Worm (Caenorhabditis elegans): ENCODE results near the gene F16B3.3.

F16B3.3 gene

ce11 chrV:1326067-1326466 is 8.3 kb upstream of the F16B3.3 start:
- TF ChIP-seq ztf-11 (tag; optimal IDR thresholded peaks at IDR 0.05) (no peak), unc-62 (GFP tag; optimal IDR thresholded peaks at IDR 0.05) (peak; percentile 72), nhr-237 (tag; optimal IDR thresholded peaks at IDR 0.05) (no peak), snpc-4 (tag; optimal IDR thresholded peaks at IDR 0.05) (no peak), lsy-2 (tag; optimal IDR thresholded peaks at IDR 0.05) (no peak), ceh-83 (GFP tag; optimal IDR thresholded peaks at IDR 0.05) (no peak), nhr-28 (tag; optimal IDR thresholded peaks at IDR 0.05) (no peak), hlh-1 (tag; optimal IDR thresholded peaks at IDR 0.05) (peak; percentile 46), unc-39 (tag; optimal IDR thresholded peaks at IDR 0.05) (no peak), drap-1 (GFP tag; optimal IDR thresholded peaks at IDR 0.05) (no peak), sptf-1 (tag; optimal IDR thresholded peaks at IDR 0.05) (no peak), bed-3 (GFP tag; optimal IDR thresholded peaks at IDR 0.05) (no peak)

- TF ChIP-seq nhr-28 (tag; optimal IDR thresholded peaks at IDR 0.05) (no peak), elt-1 (tag; optimal IDR thresholded peaks at IDR 0.05; ENCODE audit: borderline replicate concordance, insufficient read depth) (no peak), ces-1 (GFP tag; optimal IDR thresholded peaks at IDR 0.05) (peak; percentile 72), unc-62 (GFP tag; optimal IDR thresholded peaks at IDR 0.05) (no peak)
These were observed 4.1 kb upstream of the F16B3.3 start for ce11 chrV:1321776-1322175.

- TF ChIP-seq pha-4 (tag; optimal IDR thresholded peaks at IDR 0.05), result no peak
- no peak for TF ChIP-seq mab-5 (tag; optimal IDR thresholded peaks at IDR 0.05)
- TF ChIP-seq ceh-43 (GFP tag; optimal IDR thresholded peaks at IDR 0.05), result no peak
- TF ChIP-seq nhr-12 (tag; optimal IDR thresholded peaks at IDR 0.05), result no peak
- no peak for TF ChIP-seq cnd-1 (tag; optimal IDR thresholded peaks at IDR 0.05)
- no peak for TF ChIP-seq lin-32 (GFP tag; optimal IDR thresholded peaks at IDR 0.05)
- TF ChIP-seq sem-2 (GFP tag; optimal IDR thresholded peaks at IDR 0.05), result no peak
- no peak for TF ChIP-seq nhr-237 (tag; optimal IDR thresholded peaks at IDR 0.05)
- TF ChIP-seq blmp-1 (tag; optimal IDR thresholded peaks at IDR 0.05), result no peak
These were observed 2.9 kb downstream of the F16B3.3 start, which contains the start of gene F16B3.2 for ce11 chrV:1314819-1315218. Gene F16B3.2, plus strand, starts transcription at chrV:1315119.

ce11 chrV:1313274-1313673 is 4.4 kb downstream of the F16B3.3 start:
- TF ChIP-seq mep-1 (tag; optimal IDR thresholded peaks at IDR 0.05) (no peak), zip-8 (tag; optimal IDR thresholded peaks at IDR 0.05) (no peak), ces-1 (GFP tag; optimal IDR thresholded peaks at IDR 0.05) (peak; percentile 84), unc-39 (tag; optimal IDR thresholded peaks at IDR 0.05) (no peak), ceh-43 (GFP tag; optimal IDR thresholded peaks at IDR 0.05) (no peak), lsy-2 (tag; optimal IDR thresholded peaks at IDR 0.05) (no peak), ztf-11 (tag; optimal IDR thresholded peaks at IDR 0.05) (no peak), nhr-28 (tag; optimal IDR thresholded peaks at IDR 0.05) (no peak), mab-5 (tag; optimal IDR thresholded peaks at IDR 0.05) (no peak)

- no peak for TF ChIP-seq nhr-2 (tag; optimal IDR thresholded peaks at IDR 0.05)
- TF ChIP-seq elt-3 (tag; optimal IDR thresholded peaks at IDR 0.05), result no peak
- no peak for TF ChIP-seq M03D4.4 (tag; optimal IDR thresholded peaks at IDR 0.05)
- TF ChIP-seq ham-2 (GFP tag; optimal IDR thresholded peaks at IDR 0.05), result no peak
- no peak for TF ChIP-seq hlh-1 (tag; optimal IDR thresholded peaks at IDR 0.05)
- no peak for TF ChIP-seq ceh-43 (GFP tag; optimal IDR thresholded peaks at IDR 0.05)
- no peak for TF ChIP-seq cnd-1 (tag; optimal IDR thresholded peaks at IDR 0.05)
- no peak for TF ChIP-seq flh-1 (GFP tag; optimal IDR thresholded peaks at IDR 0.05)
- no peak for TF ChIP-seq blmp-1 (tag; optimal IDR thresholded peaks at IDR 0.05)
- no peak for TF ChIP-seq ceh-39 (tag; optimal IDR thresholded peaks at IDR 0.05)
- no peak for TF ChIP-seq bed-3 (GFP tag; optimal IDR thresholded peaks at IDR 0.05)
These were observed 10.0 kb downstream of the F16B3.3 start for ce11 chrV:1307730-1308129.

ce11 chrV:1305846-1306245 is 11.9 kb downstream of the F16B3.3 start:
- TF ChIP-seq lin-32 (GFP tag; optimal IDR thresholded peaks at IDR 0.05), result no peak
- no peak for TF ChIP-seq ceh-39 (tag; optimal IDR thresholded peaks at IDR 0.05)
- no peak for TF ChIP-seq nhr-237 (tag; optimal IDR thresholded peaks at IDR 0.05)
- TF ChIP-seq ceh-43 (GFP tag; optimal IDR thresholded peaks at IDR 0.05), result no peak
- TF ChIP-seq nhr-2 (tag; optimal IDR thresholded peaks at IDR 0.05), result no peak
- no peak for TF ChIP-seq ces-1 (GFP tag; optimal IDR thresholded peaks at IDR 0.05)

Data from whole organism, mixed stage, embryonic.